Worm (Caenorhabditis elegans) whole organism, midembryonic: ENCODE measurements around the gene his-61.

Experiments
- cog-1 ChIP-seq: sonication (generic microtip); optimal IDR thresholded peaks from 2 replicates; lab custom pipeline; 2016; ENCODE audit warnings: missing genetic modification characterization, missing compliant biosample characterization
- med-1 ChIP-seq: sonication (generic microtip); optimal IDR thresholded peaks from 2 replicates; lab custom pipeline; 2017; ENCODE audit warnings: missing genetic modification characterization, mild to moderate bottlenecking, missing compliant biosample characterization, antibody characterized with exemption, missing genetic modification reagents; ENCODE audit not compliant: insufficient read depth
- ref-1 ChIP-seq: fragments of 200-800 bp; sonication (Bioruptor generic); conservative IDR thresholded peaks from 2 replicates; pipeline ENCODE4 v1.3.6; 2022; ENCODE audit warnings: missing genetic modification reagents, missing genetic modification characterization, missing compliant biosample characterization
- tab-1 ChIP-seq: fragments of 200-800 bp; sonication (Bioruptor generic); IDR thresholded peaks from 2 replicates; pipeline ENCODE4 v1.3.6; 2022; ENCODE audit warnings: missing genetic modification characterization, missing compliant biosample characterization
- ztf-23 ChIP-seq: fragments of 200-800 bp; sonication (Bioruptor generic); IDR thresholded peaks from 2 replicates; pipeline ENCODE4 v1.3.6; 2022; ENCODE audit warnings: missing genetic modification reagents, missing genetic modification characterization, missing compliant biosample characterization
- ztf-29 ChIP-seq: fragments of 200-800 bp; sonication (Bioruptor generic); IDR thresholded peaks from 2 replicates; pipeline ENCODE4 v1.3.6; 2022; ENCODE audit warnings: missing genetic modification reagents, missing genetic modification characterization, missing compliant biosample characterization

- TF ChIP-seq ztf-29 (GFP tag; lab: Robert Waterston, UW): no peak
- no peak for TF ChIP-seq med-1 (GFP tag; lab: Kevin White, UChicago)
- TF ChIP-seq ref-1 (GFP tag; lab: Robert Waterston, UW): no peak
- no peak for TF ChIP-seq ztf-23 (GFP tag; lab: Robert Waterston, UW)
- no peak for TF ChIP-seq cog-1 (tag; lab: Kevin White, UChicago)
- TF ChIP-seq tab-1 (GFP tag; lab: Robert Waterston, UW): no peak
Observed at ce11 chrIV:7488457-7488783, 2.4 kb upstream of the his-61 start.
